Worm (Caenorhabditis elegans) whole organism, young adult: ENCODE results near the gene C13C4.8.

Experiments
- B0035.1 ChIP-seq: sonication (generic microtip); optimal IDR thresholded peaks from 2 replicates; lab custom pipeline; 2016; ENCODE audit warnings: missing genetic modification characterization, mild to moderate bottlenecking, missing compliant biosample characterization, missing genotype, missing genetic modification reagents
- F10E7.11 ChIP-seq: sonication (generic microtip); optimal IDR thresholded peaks from 2 replicates; lab custom pipeline; 2017; ENCODE audit warnings: mild to moderate bottlenecking, missing genetic modification characterization, moderate library complexity, missing compliant biosample characterization
- F52B5.7 ChIP-seq: sonication (generic microtip); optimal IDR thresholded peaks from 2 replicates; lab custom pipeline; 2016; ENCODE audit warnings: mild to moderate bottlenecking, missing genetic modification characterization, missing compliant biosample characterization
- F55B11.4 ChIP-seq: sonication (generic microtip); optimal IDR thresholded peaks from 2 replicates; lab custom pipeline; 2016; ENCODE audit warnings: missing compliant biosample characterization, missing genetic modification characterization, borderline replicate concordance; ENCODE audit not compliant: insufficient read depth
- F57A8.1 ChIP-seq: fragments of 200-800 bp; sonication (Bioruptor generic); optimal IDR thresholded peaks from 2 replicates; lab custom pipeline; 2018; ENCODE audit warnings: mild to moderate bottlenecking, missing genetic modification characterization, moderate library complexity, missing compliant biosample characterization
- Y53G8AR.9 ChIP-seq: fragments of 200-800 bp; sonication (Bioruptor generic); conservative IDR thresholded peaks from 2 replicates; pipeline ENCODE4 v1.3.6; 2022; ENCODE audit warnings: missing genetic modification reagents, missing genetic modification characterization, missing compliant biosample characterization
- ccch-3 ChIP-seq: fragments of 200-800 bp; sonication (Bioruptor generic); optimal IDR thresholded peaks from 2 replicates; lab custom pipeline; 2018; ENCODE audit warnings: mild to moderate bottlenecking, missing genetic modification characterization, missing compliant biosample characterization
- cebp-1 ChIP-seq, 2 experiments: fragments of 200-800 bp in 1 of 2; sonication (Bioruptor generic) in 1 of 2; sonication (generic microtip) in 1 of 2; IDR thresholded peaks in 1 of 2; optimal IDR thresholded peaks in 1 of 2; 2 replicates each; pipeline versions ENCODE4 v1.3.6 to Lab custom; 2017 to 2022; ENCODE audit warnings: missing compliant biosample characterization in 2 of 2, missing genetic modification characterization in 2 of 2, mild to moderate bottlenecking in 1 of 2, missing genetic modification reagents in 1 of 2, moderate library complexity in 1 of 2
- ceh-100 ChIP-seq: fragments of 200-800 bp; sonication (Bioruptor generic); IDR thresholded peaks from 2 replicates; pipeline ENCODE4 v1.3.6; 2022; ENCODE audit warnings: missing genetic modification reagents, missing genetic modification characterization, missing compliant biosample characterization
- ceh-27 ChIP-seq: fragments of 200-800 bp; sonication (Bioruptor generic); optimal IDR thresholded peaks from 2 replicates; lab custom pipeline; 2018; ENCODE audit warnings: mild to moderate bottlenecking, missing genetic modification characterization, moderate library complexity, missing compliant biosample characterization
- ceh-58 ChIP-seq: fragments of 200-800 bp; sonication (Bioruptor generic); IDR thresholded peaks from 2 replicates; pipeline ENCODE4 v1.3.6; 2022; ENCODE audit warnings: missing genetic modification characterization, missing compliant biosample characterization
- chd-7 ChIP-seq: sonication (generic microtip); optimal IDR thresholded peaks from 2 replicates; lab custom pipeline; 2016; ENCODE audit warnings: mild to moderate bottlenecking, missing genetic modification characterization, moderate library complexity, missing compliant biosample characterization
- ekl-4 ChIP-seq: fragments of 200-800 bp; sonication (Bioruptor generic); IDR thresholded peaks from 2 replicates; pipeline ENCODE4 v1.3.6; 2022; ENCODE audit warnings: missing genetic modification reagents, missing genetic modification characterization, missing compliant biosample characterization
- ets-4 ChIP-seq: fragments of 200-800 bp; sonication (Bioruptor generic); optimal IDR thresholded peaks from 2 replicates; lab custom pipeline; 2018; ENCODE audit warnings: mild to moderate bottlenecking, missing genetic modification characterization, missing compliant biosample characterization
- hmg-1.2 ChIP-seq: fragments of 200-800 bp; sonication (Bioruptor generic); IDR thresholded peaks from 2 replicates; pipeline ENCODE4 v1.3.6; 2022; ENCODE audit warnings: missing genetic modification reagents, missing genetic modification characterization, missing compliant biosample characterization
- let-526 ChIP-seq: fragments of 200-800 bp; sonication (Bioruptor generic); IDR thresholded peaks from 2 replicates; pipeline ENCODE4 v1.3.6; 2022; ENCODE audit warnings: missing genetic modification reagents, missing genetic modification characterization, missing compliant biosample characterization
- lin-26 ChIP-seq: fragments of 200-800 bp; sonication (Bioruptor generic); IDR thresholded peaks from 2 replicates; pipeline ENCODE4 v1.3.6; 2022; ENCODE audit warnings: missing genetic modification reagents, missing genetic modification characterization, missing compliant biosample characterization
- lin-40 ChIP-seq: sonication (generic microtip); optimal IDR thresholded peaks from 2 replicates; lab custom pipeline; 2016; ENCODE audit warnings: missing genetic modification characterization, mild to moderate bottlenecking, missing compliant biosample characterization, missing genotype, missing genetic modification reagents
- madf-3 ChIP-seq: fragments of 200-800 bp; sonication (Bioruptor generic); IDR thresholded peaks from 2 replicates; pipeline ENCODE4 v1.3.6; 2022; ENCODE audit warnings: missing genetic modification reagents, missing genetic modification characterization, missing compliant biosample characterization
- mxl-1 ChIP-seq: sonication (generic microtip); optimal IDR thresholded peaks from 2 replicates; lab custom pipeline; 2016; ENCODE audit warnings: missing genetic modification characterization, missing compliant biosample characterization
- nhr-120 ChIP-seq: fragments of 200-800 bp; sonication (Bioruptor generic); IDR thresholded peaks from 2 replicates; pipeline ENCODE4 v1.3.6; 2022; ENCODE audit warnings: missing genetic modification characterization, missing compliant biosample characterization
- nhr-179 ChIP-seq: sonication (generic microtip); optimal IDR thresholded peaks from 2 replicates; lab custom pipeline; 2016; ENCODE audit warnings: mild to moderate bottlenecking, missing genetic modification characterization, missing compliant biosample characterization
- nhr-80 ChIP-seq: sonication (generic microtip); optimal IDR thresholded peaks from 2 replicates; lab custom pipeline; 2016; ENCODE audit warnings: missing genetic modification characterization, missing compliant biosample characterization
- pha-4 ChIP-seq: fragments of 150-350 bp; sonication (generic microtip); optimal IDR thresholded peaks from 2 replicates; lab custom pipeline; 2014; ENCODE audit warnings: missing biosample characterization, missing genetic modification reagents, missing genetic modification characterization
- snpc-1.1 ChIP-seq: sonication (generic microtip); optimal IDR thresholded peaks from 2 replicates; lab custom pipeline; 2017; ENCODE audit warnings: missing genetic modification characterization, mild to moderate bottlenecking, missing compliant biosample characterization, antibody characterized with exemption, moderate library complexity, missing genotype, missing genetic modification reagents; ENCODE audit not compliant: insufficient read depth
- unc-62 ChIP-seq: fragments of 150-350 bp; optimal IDR thresholded peaks from 2 replicates; lab custom pipeline; 2014; ENCODE audit warnings: missing biosample characterization, missing genetic modification reagents, missing genetic modification characterization
- ztf-18 ChIP-seq: sonication (generic microtip); optimal IDR thresholded peaks from 2 replicates; lab custom pipeline; 2016; ENCODE audit warnings: missing genotype, mild to moderate bottlenecking, missing genetic modification characterization, missing compliant biosample characterization
- ztf-3 ChIP-seq: fragments of 200-800 bp; sonication (Bioruptor generic); optimal IDR thresholded peaks from 2 replicates; lab custom pipeline; 2018; ENCODE audit warnings: mild to moderate bottlenecking, missing genetic modification characterization, missing compliant biosample characterization

Gene C13C4.8

DNA sequence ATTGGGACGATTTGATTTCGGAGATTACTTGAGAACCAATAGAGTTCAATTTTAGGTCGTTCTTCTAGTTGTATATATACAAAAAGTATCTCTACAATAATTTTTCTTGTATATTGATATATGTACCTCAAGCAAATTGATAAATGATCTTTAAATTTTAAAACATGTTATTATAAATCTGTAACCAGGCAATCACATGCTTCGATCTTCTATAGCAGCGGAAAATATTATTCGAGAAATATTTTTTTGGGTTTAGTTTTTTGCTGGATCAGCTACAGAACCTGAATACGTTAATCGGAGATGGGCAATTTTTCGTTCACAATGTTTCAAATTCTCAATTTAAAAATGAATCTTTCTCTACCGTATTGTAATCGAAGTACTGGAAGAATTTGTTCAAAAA lies 29.0 kb upstream of the C13C4.8 start, which contains the start of gene R07B7.12:
Gene R07B7.12, plus strand, starts transcription at position 301 of the 400 bp plus-strand sequence.
- no peak for TF ChIP-seq ceh-58 (GFP tag; lab: Robert Waterston, UW)

DNA sequence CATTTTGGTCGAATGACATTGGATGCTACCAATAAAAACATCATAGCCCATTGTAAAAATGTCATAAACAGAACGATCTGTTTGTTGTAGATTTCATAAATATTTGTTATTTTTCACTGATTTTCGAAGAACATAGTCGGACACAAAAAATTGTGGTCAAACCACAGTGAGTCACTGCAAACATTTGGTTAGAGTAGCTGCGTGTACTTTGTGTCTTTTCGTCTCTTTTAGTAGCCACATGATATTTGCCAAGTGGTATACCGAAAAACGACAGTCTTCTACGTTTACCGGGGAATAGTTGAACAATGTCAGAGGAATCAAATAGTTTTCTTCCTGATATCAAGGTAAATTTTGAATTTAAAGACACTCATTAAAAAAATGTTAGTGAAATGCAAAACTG lies 26.0 kb upstream of the C13C4.8 start, which contains the start of gene nhr-206:
Gene nhr-206, plus strand, starts transcription at position 248 of the 400 bp plus-strand sequence.
- TF ChIP-seq F55B11.4 (tag; lab: Kevin White, UChicago) = no peak
- TF ChIP-seq let-526 (GFP tag; lab: Robert Waterston, UW) = no peak
- TF ChIP-seq nhr-120 = no peak
- no peak for TF ChIP-seq chd-7
- TF ChIP-seq ztf-18 = no peak
- TF ChIP-seq nhr-80 = peak; percentile 63
- no peak for TF ChIP-seq Y53G8AR.9 (GFP tag; lab: Robert Waterston, UW)

DNA sequence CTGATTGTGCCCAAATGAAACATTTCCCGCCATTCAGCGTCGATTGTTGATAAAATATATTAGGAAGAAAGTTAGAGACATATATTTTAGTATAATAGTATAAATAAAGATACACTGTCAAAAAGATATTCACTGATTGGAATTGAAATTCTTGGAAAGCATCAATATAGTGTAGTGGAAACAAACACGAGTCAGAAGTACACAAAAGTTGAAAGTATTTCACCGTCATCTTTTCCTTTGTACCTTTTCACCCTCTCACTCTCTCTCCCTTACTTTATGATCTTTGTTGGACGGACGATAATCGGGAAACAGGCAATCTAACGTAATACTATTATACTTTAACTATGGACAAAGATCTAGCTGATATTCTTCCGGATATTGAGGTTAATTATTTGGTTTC lies 23.8 kb upstream of the C13C4.8 start, which contains the start of gene nhr-208:
Gene nhr-208, plus strand, starts transcription at position 288 of the 400 bp plus-strand sequence.
- TF ChIP-seq hmg-1.2 (no peak), nhr-179 (tag; lab: Kevin White, UChicago) (no peak), ets-4 (GFP tag; lab: Kevin White, UChicago) (no peak), F52B5.7 (tag; lab: Kevin White, UChicago) (no peak), pha-4 (tag; lab: Kevin White, UChicago) (no peak), ceh-100 (GFP tag; lab: Robert Waterston, UW) (no peak), B0035.1 (tag; lab: Kevin White, UChicago) (no peak), ccch-3 (no peak), ztf-3 (GFP tag; lab: Kevin White, UChicago) (no peak), snpc-1.1 (tag; lab: Kevin White, UChicago) (no peak)

DNA sequence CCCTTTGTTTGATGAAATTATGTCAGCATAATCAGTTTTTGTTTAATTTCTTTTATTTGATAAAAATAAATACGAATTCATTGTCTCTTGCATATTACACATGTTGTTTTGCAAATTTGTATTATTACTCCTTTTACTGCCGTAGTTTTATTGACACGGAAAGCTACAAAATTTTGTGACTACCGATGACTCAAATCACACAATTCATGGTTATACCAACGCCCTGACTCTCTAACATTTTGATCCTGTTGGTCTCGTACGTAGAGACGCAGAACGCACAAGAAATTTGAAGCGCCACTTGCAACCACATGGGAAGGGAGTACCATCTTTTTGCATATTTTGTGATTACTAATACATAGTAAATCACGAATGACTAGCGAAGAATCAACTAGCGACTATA lies 21.9 kb upstream of the C13C4.8 start, which contains the start of gene nhr-207:
Gene nhr-207, plus strand, starts transcription at position 282 of the 400 bp plus-strand sequence.
- TF ChIP-seq nhr-80 = peak; percentile 39
- no peak for TF ChIP-seq mxl-1 (tag; lab: Kevin White, UChicago)
- no peak for TF ChIP-seq ekl-4 (GFP tag; lab: Robert Waterston, UW)

DNA sequence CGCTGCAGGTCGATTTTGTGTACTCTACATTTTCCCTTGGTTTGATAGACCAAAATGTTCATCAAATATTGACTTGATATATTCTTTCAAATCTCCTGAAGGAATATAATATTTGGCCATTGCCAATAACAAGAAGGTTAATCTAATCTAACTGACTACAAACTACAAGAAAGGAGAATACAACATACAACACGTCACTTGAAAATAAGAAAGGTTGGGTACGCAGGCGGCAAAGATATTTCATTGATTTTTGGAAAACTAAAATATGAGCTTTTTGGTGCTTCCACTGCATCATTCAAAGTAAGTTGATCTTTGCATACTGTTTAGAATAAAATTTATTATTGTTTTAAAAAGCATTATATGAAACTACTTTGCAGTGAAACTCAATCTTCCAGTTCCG lies 19.7 kb upstream of the C13C4.8 start, which contains the start of gene nhr-209:
Gene nhr-209, plus strand, starts transcription at position 27 of the 400 bp plus-strand sequence.
- no peak for TF ChIP-seq lin-26 (GFP tag; lab: Robert Waterston, UW)

DNA sequence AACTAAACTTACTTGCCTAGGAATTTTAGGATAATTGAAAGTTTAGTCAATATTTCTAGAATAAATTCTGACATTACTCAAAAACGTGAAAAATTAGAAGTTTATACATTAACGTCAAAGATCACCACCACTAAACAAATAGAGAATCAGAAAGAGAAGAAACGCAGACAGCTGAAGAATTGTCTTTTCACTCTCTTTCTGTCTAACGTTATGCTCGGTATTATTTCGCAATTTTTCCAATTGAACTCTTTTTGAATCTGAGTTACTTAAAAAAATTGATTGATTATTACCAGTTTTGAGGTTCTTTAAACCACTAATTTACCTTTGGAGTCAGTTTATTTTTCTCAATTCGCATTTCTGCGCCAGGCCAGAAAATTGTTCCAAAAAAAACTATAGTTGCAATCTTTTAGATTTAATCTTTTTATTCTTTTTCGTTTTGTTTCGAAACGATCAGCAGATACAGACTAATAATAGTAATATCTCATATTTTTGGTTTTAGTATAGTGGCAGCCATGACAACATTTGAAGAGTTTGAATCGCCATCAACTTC lies 16.9 kb upstream of the C13C4.8 start, which contains the start of gene nhr-154:
Gene nhr-154, plus strand, starts transcription at position 500 of the 550 bp plus-strand sequence.
- TF ChIP-seq nhr-80 (peak; percentile 1), madf-3 (GFP tag; lab: Robert Waterston, UW) (no peak), cebp-1 (GFP tag; IDR thresholded peaks at IDR 0.05; lab: Robert Waterston, UW) (peak; percentile 91), cebp-1 (tag; optimal IDR thresholded peaks at IDR 0.05; lab: Kevin White, UChicago) (peak; percentile 97)
- TF ChIP-seq, all 124 proteins: peak for 2

DNA sequence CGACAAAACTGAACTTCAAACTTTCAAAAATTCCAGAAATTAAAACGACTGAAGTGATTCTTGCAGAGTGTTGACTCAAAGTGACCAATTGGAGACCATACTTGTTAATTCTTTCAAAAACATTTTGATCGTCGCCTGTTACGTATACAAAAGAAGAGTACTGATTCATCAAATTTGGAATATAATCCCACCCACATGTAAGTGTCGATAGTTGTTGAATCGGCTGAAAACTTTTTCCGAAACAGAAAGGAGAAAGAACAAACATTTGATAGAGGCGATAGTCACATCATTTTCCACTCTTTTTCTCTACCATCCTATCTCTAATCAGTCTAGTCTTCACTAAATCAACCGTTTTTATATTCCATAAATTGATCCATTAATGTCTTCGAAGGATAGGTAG lies 13.9 kb upstream of the C13C4.8 start, which contains the start of gene nhr-153:
Gene nhr-153, plus strand, starts transcription at position 301 of the 400 bp plus-strand sequence.
- TF ChIP-seq ets-4 (GFP tag; lab: Kevin White, UChicago) (no peak), Y53G8AR.9 (GFP tag; lab: Robert Waterston, UW) (no peak), ceh-27 (GFP tag; lab: Kevin White, UChicago) (no peak), let-526 (GFP tag; lab: Robert Waterston, UW) (no peak), lin-40 (tag; lab: Kevin White, UChicago) (no peak), F10E7.11 (no peak), F57A8.1 (GFP tag; lab: Kevin White, UChicago) (no peak), unc-62 (GFP tag; lab: Kevin White, UChicago) (no peak)
